Worm (Caenorhabditis elegans): ENCODE data around the gene C05B5.1.

Gene C05B5.1

ce11 chrIII:9988352-9988751 is at the start of gene C05B5.1:
Gene C05B5.1 (minus strand): TSS chrIII:9988452.
- TF ChIP-seq nhr-237 (tag; optimal IDR thresholded peaks at IDR 0.05): no peak
- TF ChIP-seq ceh-43 (GFP tag; optimal IDR thresholded peaks at IDR 0.05): no peak
- TF ChIP-seq ham-2 (GFP tag; optimal IDR thresholded peaks at IDR 0.05): no peak
- no peak for TF ChIP-seq nhr-76 (tag; optimal IDR thresholded peaks at IDR 0.05)
- TF ChIP-seq ztf-11 (tag; optimal IDR thresholded peaks at IDR 0.05): no peak
- TF ChIP-seq cnd-1 (tag; optimal IDR thresholded peaks at IDR 0.05): no peak
- no peak for TF ChIP-seq drap-1 (GFP tag; optimal IDR thresholded peaks at IDR 0.05)
- no peak for TF ChIP-seq sptf-1 (tag; optimal IDR thresholded peaks at IDR 0.05)
- TF ChIP-seq lsy-2 (tag; optimal IDR thresholded peaks at IDR 0.05): no peak
- no peak for TF ChIP-seq elt-3 (tag; optimal IDR thresholded peaks at IDR 0.05)
- no peak for TF ChIP-seq blmp-1 (tag; optimal IDR thresholded peaks at IDR 0.05)

- no peak for TF ChIP-seq sem-2 (GFP tag; optimal IDR thresholded peaks at IDR 0.05)
- no peak for TF ChIP-seq ztf-11 (tag; optimal IDR thresholded peaks at IDR 0.05)
- no peak for TF ChIP-seq ces-1 (GFP tag; optimal IDR thresholded peaks at IDR 0.05)
- no peak for TF ChIP-seq unc-62 (GFP tag; optimal IDR thresholded peaks at IDR 0.05)
- no peak for TF ChIP-seq elt-1 (tag; optimal IDR thresholded peaks at IDR 0.05; ENCODE audit: borderline replicate concordance, insufficient read depth)
- TF ChIP-seq tbx-8 (GFP tag; optimal IDR thresholded peaks at IDR 0.05): no peak
- no peak for TF ChIP-seq nhr-76 (tag; optimal IDR thresholded peaks at IDR 0.05)
These were observed 48.9 kb upstream of the C05B5.1 start, which contains the start of gene M04D8.7 for ce11 chrIII:10037150-10037549. Gene M04D8.7 (plus strand): TSS chrIII:10037450.

ce11 chrIII:10035783-10036182 is 47.5 kb upstream of the C05B5.1 start, which contains the start of gene xbx-3:
Gene xbx-3 (plus strand): TSS chrIII:10035945.
- TF ChIP-seq hlh-1 (tag; optimal IDR thresholded peaks at IDR 0.05): no peak
- TF ChIP-seq ztf-11 (tag; optimal IDR thresholded peaks at IDR 0.05): no peak
- TF ChIP-seq nhr-28 (tag; optimal IDR thresholded peaks at IDR 0.05): no peak
- TF ChIP-seq snpc-4 (tag; optimal IDR thresholded peaks at IDR 0.05): no peak
- no peak for TF ChIP-seq unc-120 (tag; optimal IDR thresholded peaks at IDR 0.05; ENCODE audit: poor library complexity, severe bottlenecking)
- no peak for TF ChIP-seq sptf-1 (tag; optimal IDR thresholded peaks at IDR 0.05)
- TF ChIP-seq lin-32 (GFP tag; optimal IDR thresholded peaks at IDR 0.05): no peak
- TF ChIP-seq ces-1 (GFP tag; optimal IDR thresholded peaks at IDR 0.05): no peak
- no peak for TF ChIP-seq lin-13 (tag; optimal IDR thresholded peaks at IDR 0.05)
- no peak for TF ChIP-seq nhr-237 (tag; optimal IDR thresholded peaks at IDR 0.05)
- TF ChIP-seq mls-2 (tag; optimal IDR thresholded peaks at IDR 0.05): no peak
- no peak for TF ChIP-seq pha-4 (tag; optimal IDR thresholded peaks at IDR 0.05)
- no peak for TF ChIP-seq nhr-12 (tag; optimal IDR thresholded peaks at IDR 0.05)
- TF ChIP-seq elt-3 (tag; optimal IDR thresholded peaks at IDR 0.05): no peak
- no peak for TF ChIP-seq mep-1 (tag; optimal IDR thresholded peaks at IDR 0.05)
- TF ChIP-seq zip-8 (tag; optimal IDR thresholded peaks at IDR 0.05): no peak

- no peak for TF ChIP-seq nhr-2 (tag; optimal IDR thresholded peaks at IDR 0.05)
- TF ChIP-seq elt-3 (tag; optimal IDR thresholded peaks at IDR 0.05): no peak
- no peak for TF ChIP-seq ham-2 (GFP tag; optimal IDR thresholded peaks at IDR 0.05)
- TF ChIP-seq mep-1 (tag; optimal IDR thresholded peaks at IDR 0.05): no peak
- no peak for TF ChIP-seq cnd-1 (tag; optimal IDR thresholded peaks at IDR 0.05)
- TF ChIP-seq lin-13 (tag; optimal IDR thresholded peaks at IDR 0.05): no peak
- TF ChIP-seq nhr-76 (tag; optimal IDR thresholded peaks at IDR 0.05): no peak
- no peak for TF ChIP-seq nhr-237 (tag; optimal IDR thresholded peaks at IDR 0.05)
- no peak for TF ChIP-seq ztf-11 (tag; optimal IDR thresholded peaks at IDR 0.05)
- TF ChIP-seq blmp-1 (tag; optimal IDR thresholded peaks at IDR 0.05): no peak
- TF ChIP-seq ceh-39 (tag; optimal IDR thresholded peaks at IDR 0.05): no peak
- no peak for TF ChIP-seq sem-2 (GFP tag; optimal IDR thresholded peaks at IDR 0.05)
These were observed 45.6 kb upstream of the C05B5.1 start, which contains the start of gene M04D8.8 for ce11 chrIII:10033881-10034280. Gene M04D8.8 (plus strand): TSS chrIII:10034181.

- no peak for TF ChIP-seq unc-39 (tag; optimal IDR thresholded peaks at IDR 0.05)
- TF ChIP-seq hlh-1 (tag; optimal IDR thresholded peaks at IDR 0.05): no peak
- TF ChIP-seq nhr-12 (tag; optimal IDR thresholded peaks at IDR 0.05): no peak
- TF ChIP-seq elt-3 (tag; optimal IDR thresholded peaks at IDR 0.05): no peak
- no peak for TF ChIP-seq sem-2 (GFP tag; optimal IDR thresholded peaks at IDR 0.05)
- no peak for TF ChIP-seq flh-1 (GFP tag; optimal IDR thresholded peaks at IDR 0.05)
- TF ChIP-seq ceh-43 (GFP tag; optimal IDR thresholded peaks at IDR 0.05): no peak
- no peak for TF ChIP-seq elt-1 (tag; optimal IDR thresholded peaks at IDR 0.05; ENCODE audit: borderline replicate concordance, insufficient read depth)
- TF ChIP-seq drap-1 (GFP tag; optimal IDR thresholded peaks at IDR 0.05): no peak
These were observed 45.0 kb upstream of the C05B5.1 start, which contains the start of gene M04D8.5 for ce11 chrIII:10033213-10033612. Gene M04D8.5 (minus strand): TSS chrIII:10033313.

Data from whole organism, mixed stage, embryonic.